Worm (Caenorhabditis elegans) whole organism, young adult: ENCODE measurements around the gene bud-31.
"Not testable (repeated sequence)": the region's sequence is repeated elsewhere in the genome, so short reads cannot be mapped to it uniquely, and the experiment has no call there.

ENCODE experiments used
- B0019.2 ChIP-seq: fragments of 200-800 bp; sonication (Bioruptor generic); conservative IDR thresholded peaks from 2 replicates; pipeline ENCODE4 v1.3.6; 2022; ENCODE audit warnings: missing genetic modification reagents, missing genetic modification characterization, missing compliant biosample characterization
- D2030.7 ChIP-seq: fragments of 200-800 bp; sonication (Bioruptor generic); IDR thresholded peaks from 2 replicates; pipeline ENCODE4 v1.3.6; 2022; ENCODE audit warnings: missing genetic modification reagents, missing genetic modification characterization, missing compliant biosample characterization
- F22D6.2 ChIP-seq: sonication (generic microtip); optimal IDR thresholded peaks from 2 replicates; lab custom pipeline; 2016; ENCODE audit warnings: mild to moderate bottlenecking, missing genetic modification characterization, missing compliant biosample characterization
- F39B2.1 ChIP-seq: fragments of 200-800 bp; sonication (Bioruptor generic); IDR thresholded peaks from 2 replicates; pipeline ENCODE4 v1.3.6; 2022; ENCODE audit warnings: missing genetic modification reagents, missing genetic modification characterization, missing compliant biosample characterization
- F52B5.7 ChIP-seq: sonication (generic microtip); optimal IDR thresholded peaks from 2 replicates; lab custom pipeline; 2016; ENCODE audit warnings: mild to moderate bottlenecking, missing genetic modification characterization, missing compliant biosample characterization
- F55B11.4 ChIP-seq: sonication (generic microtip); optimal IDR thresholded peaks from 2 replicates; lab custom pipeline; 2016; ENCODE audit warnings: missing compliant biosample characterization, missing genetic modification characterization, borderline replicate concordance; ENCODE audit not compliant: insufficient read depth
- K12H6.12 ChIP-seq: fragments of 200-800 bp; sonication (Bioruptor generic); optimal IDR thresholded peaks from 2 replicates; lab custom pipeline; 2018; ENCODE audit warnings: mild to moderate bottlenecking, missing genetic modification characterization, missing compliant biosample characterization
- T26A5.8 ChIP-seq: sonication (generic microtip); optimal IDR thresholded peaks from 2 replicates; lab custom pipeline; 2016; ENCODE audit warnings: missing genetic modification characterization, missing compliant biosample characterization
- Y67H2A.10 ChIP-seq: fragments of 200-800 bp; sonication (Bioruptor generic); conservative IDR thresholded peaks from 2 replicates; pipeline ENCODE4 v1.3.6; 2022; ENCODE audit warnings: missing genetic modification reagents, missing genetic modification characterization, missing compliant biosample characterization
- aptf-3 ChIP-seq: fragments of 200-800 bp; sonication (Bioruptor generic); IDR thresholded peaks from 2 replicates; pipeline ENCODE4 v1.3.6; 2022; ENCODE audit warnings: missing genetic modification characterization, missing compliant biosample characterization
- bed-1 ChIP-seq: fragments of 200-800 bp; sonication (Bioruptor generic); IDR thresholded peaks from 2 replicates; pipeline ENCODE4 v1.3.6; 2022; ENCODE audit warnings: missing genetic modification reagents, missing genetic modification characterization, missing compliant biosample characterization
- egrh-3 ChIP-seq: fragments of 200-800 bp; sonication (Bioruptor generic); IDR thresholded peaks from 2 replicates; pipeline ENCODE4 v1.3.6; 2022; ENCODE audit warnings: missing genetic modification reagents, missing genetic modification characterization, missing compliant biosample characterization
- hlh-26 ChIP-seq: fragments of 200-800 bp; sonication (Bioruptor generic); conservative IDR thresholded peaks from 2 replicates; pipeline ENCODE4 v1.3.6; 2022; ENCODE audit warnings: missing genetic modification reagents, missing genetic modification characterization, missing compliant biosample characterization
- hmg-1.2 ChIP-seq: fragments of 200-800 bp; sonication (Bioruptor generic); IDR thresholded peaks from 2 replicates; pipeline ENCODE4 v1.3.6; 2022; ENCODE audit warnings: missing genetic modification reagents, missing genetic modification characterization, missing compliant biosample characterization
- hrde-1 ChIP-seq: sonication (generic microtip); optimal IDR thresholded peaks from 2 replicates; lab custom pipeline; 2016; ENCODE audit warnings: missing genetic modification characterization, mild to moderate bottlenecking, missing compliant biosample characterization, moderate library complexity, missing genotype, missing genetic modification reagents, borderline replicate concordance
- lin-54 ChIP-seq: fragments of 200-800 bp; sonication (Bioruptor generic); optimal IDR thresholded peaks from 2 replicates; lab custom pipeline; 2018; ENCODE audit warnings: mild to moderate bottlenecking, missing genetic modification characterization, missing compliant biosample characterization
- lsl-1 ChIP-seq: fragments of 200-800 bp; sonication (Bioruptor generic); optimal IDR thresholded peaks from 2 replicates; lab custom pipeline; 2018; ENCODE audit warnings: mild to moderate bottlenecking, missing genetic modification characterization, moderate library complexity, missing compliant biosample characterization
- lsy-27 ChIP-seq: sonication (generic microtip); optimal IDR thresholded peaks from 2 replicates; lab custom pipeline; 2017; ENCODE audit warnings: missing genetic modification characterization, mild to moderate bottlenecking, missing compliant biosample characterization, antibody characterized with exemption, missing genotype, borderline replicate concordance; ENCODE audit not compliant: insufficient read depth
- madf-10 ChIP-seq: sonication (generic microtip); optimal IDR thresholded peaks from 2 replicates; lab custom pipeline; 2016; ENCODE audit warnings: mild to moderate bottlenecking, missing genetic modification characterization, missing compliant biosample characterization
- madf-6 ChIP-seq: fragments of 200-800 bp; sonication (Bioruptor generic); IDR thresholded peaks from 2 replicates; pipeline ENCODE4 v1.3.6; 2022; ENCODE audit warnings: missing genetic modification reagents, missing genetic modification characterization, missing compliant biosample characterization
- madf-8 ChIP-seq: fragments of 200-800 bp; sonication (Bioruptor generic); conservative IDR thresholded peaks from 2 replicates; pipeline ENCODE4 v1.3.6; 2022; ENCODE audit warnings: missing genetic modification reagents, missing genetic modification characterization, missing compliant biosample characterization
- mel-28 ChIP-seq: sonication (generic microtip); optimal IDR thresholded peaks from 2 replicates; lab custom pipeline; 2016; ENCODE audit warnings: borderline replicate concordance, mild to moderate bottlenecking, missing genetic modification characterization, missing compliant biosample characterization
- nfya-1 ChIP-seq: sonication (generic microtip); optimal IDR thresholded peaks from 2 replicates; lab custom pipeline; 2017; ENCODE audit warnings: antibody characterized with exemption, missing compliant biosample characterization, missing genetic modification characterization, borderline replicate concordance; ENCODE audit not compliant: insufficient read depth
- nfyb-1 ChIP-seq: fragments of 200-800 bp; sonication (Bioruptor generic); IDR thresholded peaks from 2 replicates; pipeline ENCODE4 v1.3.6; 2022; ENCODE audit warnings: missing genetic modification reagents, missing genetic modification characterization, missing compliant biosample characterization
- nhr-120 ChIP-seq: fragments of 200-800 bp; sonication (Bioruptor generic); IDR thresholded peaks from 2 replicates; pipeline ENCODE4 v1.3.6; 2022; ENCODE audit warnings: missing genetic modification characterization, missing compliant biosample characterization
- pbrm-1 ChIP-seq: fragments of 200-800 bp; sonication (Bioruptor generic); IDR thresholded peaks from 2 replicates; pipeline ENCODE4 v1.3.6; 2022; ENCODE audit warnings: missing genetic modification reagents, missing genetic modification characterization, missing compliant biosample characterization
- sdz-38 ChIP-seq: sonication (generic microtip); optimal IDR thresholded peaks from 2 replicates; lab custom pipeline; 2016; ENCODE audit warnings: missing genotype, missing genetic modification characterization, missing compliant biosample characterization
- sea-2 ChIP-seq: fragments of 200-800 bp; sonication (Bioruptor generic); IDR thresholded peaks from 2 replicates; pipeline ENCODE4 v1.3.6; 2022; ENCODE audit warnings: missing genetic modification characterization, missing compliant biosample characterization
- snpc-3.4 ChIP-seq: sonication (generic microtip); optimal IDR thresholded peaks from 2 replicates; lab custom pipeline; 2017; ENCODE audit warnings: missing genetic modification characterization, mild to moderate bottlenecking, missing compliant biosample characterization, antibody characterized with exemption, moderate library complexity, missing genotype, missing genetic modification reagents
- snpc-4 ChIP-seq, 5 experiments: fragments of 150-350 bp in 1 of 5; sonication (generic microtip) in 4 of 5; optimal IDR thresholded peaks; 2 replicates each; lab custom pipeline; 2014 to 2018; ENCODE audit warnings: missing genetic modification characterization in 5 of 5, missing biosample characterization in 3 of 5, antibody characterized with exemption in 2 of 5, mild to moderate bottlenecking in 2 of 5, missing compliant biosample characterization in 2 of 5, missing genotype in 2 of 5, moderate library complexity in 2 of 5, missing genetic modification reagents in 1 of 5
- sptf-2 ChIP-seq: fragments of 200-800 bp; sonication (Bioruptor generic); optimal IDR thresholded peaks from 2 replicates; lab custom pipeline; 2018; ENCODE audit warnings: mild to moderate bottlenecking, missing genetic modification characterization, missing compliant biosample characterization
- tbp1 ChIP-seq: fragments of 200-800 bp; sonication (Bioruptor generic); optimal IDR thresholded peaks from 2 replicates; lab custom pipeline; 2018; ENCODE audit warnings: mild to moderate bottlenecking, missing genetic modification characterization, missing compliant biosample characterization
- tlf-1 ChIP-seq: fragments of 200-800 bp; sonication (Bioruptor generic); optimal IDR thresholded peaks from 2 replicates; lab custom pipeline; 2018; ENCODE audit warnings: mild to moderate bottlenecking, missing genetic modification characterization, missing compliant biosample characterization
- unc-62 ChIP-seq: fragments of 150-350 bp; optimal IDR thresholded peaks from 2 replicates; lab custom pipeline; 2014; ENCODE audit warnings: missing biosample characterization, missing genetic modification reagents, missing genetic modification characterization
- ztf-25 ChIP-seq: fragments of 200-800 bp; sonication (Bioruptor generic); IDR thresholded peaks from 2 replicates; pipeline ENCODE4 v1.3.6; 2022; ENCODE audit warnings: missing genetic modification reagents, missing genetic modification characterization, missing compliant biosample characterization
- ztf-28 ChIP-seq: fragments of 200-800 bp; sonication (Bioruptor generic); IDR thresholded peaks from 2 replicates; pipeline ENCODE4 v1.3.6; 2022; ENCODE audit warnings: missing genetic modification reagents, missing genetic modification characterization, missing compliant biosample characterization
- ztf-3 ChIP-seq: fragments of 200-800 bp; sonication (Bioruptor generic); optimal IDR thresholded peaks from 2 replicates; lab custom pipeline; 2018; ENCODE audit warnings: mild to moderate bottlenecking, missing genetic modification characterization, missing compliant biosample characterization
- ztf-6 ChIP-seq: fragments of 200-800 bp; sonication (Bioruptor generic); IDR thresholded peaks from 2 replicates; pipeline ENCODE4 v1.3.6; 2022; ENCODE audit warnings: missing genetic modification reagents, missing genetic modification characterization, missing compliant biosample characterization

bud-31 gene

ce11 chrIII:9682729-9683128 lies 13.6 kb downstream of the bud-31 start, which contains the start of gene C07A9.5:
Gene C07A9.5 (minus strand): TSS chrIII:9682829.
- TF ChIP-seq lsl-1 (GFP tag; lab: Kevin White, UChicago); ztf-3 (GFP tag; lab: Kevin White, UChicago); snpc-3.4 (tag; lab: Kevin White, UChicago): not testable (repeated sequence)

- not testable (repeated sequence) for TF ChIP-seq lin-54 (GFP tag; lab: Kevin White, UChicago); madf-8 (GFP tag; lab: Robert Waterston, UW); egrh-3 (GFP tag; lab: Robert Waterston, UW)
Observed at ce11 chrIII:9681206-9681605, 15.1 kb downstream of the bud-31 start, which contains the start of gene C07A9.13. Gene C07A9.13 (minus strand): TSS chrIII:9681306.

- no peak for TF ChIP-seq K12H6.12 (tag; lab: Kevin White, UChicago)
- TF ChIP-seq F39B2.1 (GFP tag; lab: Robert Waterston, UW) = no peak
- no peak for TF ChIP-seq nfyb-1
- no peak for TF ChIP-seq hlh-26 (GFP tag; lab: Robert Waterston, UW)
- no peak for TF ChIP-seq hmg-1.2 (GFP tag; lab: Robert Waterston, UW)
- TF ChIP-seq lin-54 (GFP tag; lab: Kevin White, UChicago) = no peak
- TF ChIP-seq snpc-3.4 (tag; lab: Kevin White, UChicago) = no peak
- TF ChIP-seq sea-2 = no peak
Observed at ce11 chrIII:9678819-9679218, 17.5 kb downstream of the bud-31 start, which contains the start of gene ugt-60. Gene ugt-60 (minus strand): TSS chrIII:9679051.

DNA sequence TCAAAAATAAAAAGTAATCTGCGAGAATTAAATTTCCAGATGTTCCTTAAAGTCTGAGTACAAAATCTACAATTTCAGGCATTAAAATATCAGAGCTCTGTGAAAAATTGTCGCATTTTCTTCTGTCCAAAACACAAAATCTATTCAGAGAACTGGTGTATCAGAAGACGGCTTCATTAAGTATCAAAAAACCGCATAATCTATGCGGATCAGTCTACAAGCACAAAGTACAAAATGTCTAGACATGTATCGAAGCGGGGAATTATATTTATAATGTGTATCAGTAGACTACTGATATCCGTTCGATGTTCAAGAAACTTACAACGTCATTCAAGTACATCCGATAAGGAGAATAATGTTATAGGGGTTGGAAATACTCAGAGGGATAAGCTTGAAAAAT lies 26.8 kb downstream of the bud-31 start:
- no peak for TF ChIP-seq mel-28

DNA sequence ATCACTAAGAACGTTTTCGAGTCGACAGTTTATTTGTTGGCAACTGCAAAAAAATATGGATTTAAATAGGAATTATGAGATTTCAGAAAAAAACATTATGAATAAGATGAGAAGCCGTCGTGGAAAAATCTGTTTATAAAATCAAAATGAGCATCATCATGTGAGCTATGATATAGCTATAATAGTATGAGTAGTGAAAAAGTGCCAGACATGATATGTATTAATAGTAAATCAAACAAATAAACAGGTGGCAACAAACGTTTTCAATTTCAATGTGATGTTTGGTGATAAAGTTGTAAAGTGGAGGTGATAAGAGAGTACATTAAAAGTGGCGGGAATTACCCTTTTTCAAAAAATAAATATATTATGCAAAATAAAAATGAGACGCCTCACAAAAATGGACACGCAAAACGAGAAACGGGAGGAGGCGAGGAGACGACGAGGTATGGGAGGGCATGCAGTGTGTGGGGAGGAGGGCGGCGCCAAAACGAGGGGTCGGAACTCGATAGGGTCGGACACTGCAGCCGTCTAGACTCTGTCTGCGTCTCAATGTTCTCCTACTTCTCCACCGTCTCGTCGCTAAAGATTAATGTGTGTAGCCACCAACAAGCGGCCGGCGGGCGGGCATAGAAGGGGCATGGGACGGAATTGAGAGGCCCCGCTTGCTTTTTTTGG lies 28.6 kb downstream of the bud-31 start, which contains the start of gene C07A9.9:
Gene C07A9.9, minus strand, starts transcription at position 51 of the 675 bp plus-strand sequence.
- TF ChIP-seq Y67H2A.10 (GFP tag; lab: Robert Waterston, UW) (no peak), ztf-25 (GFP tag; lab: Robert Waterston, UW) (no peak), lsl-1 (GFP tag; lab: Kevin White, UChicago) (no peak), madf-10 (tag; lab: Kevin White, UChicago) (no peak), sdz-38 (tag; lab: Kevin White, UChicago) (no peak), bed-1 (no peak), sptf-2 (GFP tag; lab: Kevin White, UChicago) (no peak), aptf-3 (GFP tag; lab: Robert Waterston, UW) (no peak), lsy-27 (no peak), D2030.7 (GFP tag; lab: Robert Waterston, UW) (no peak), tlf-1 (GFP tag; lab: Kevin White, UChicago) (no peak), ztf-3 (GFP tag; lab: Kevin White, UChicago) (no peak), madf-6 (GFP tag; lab: Robert Waterston, UW) (no peak), nhr-120 (GFP tag; lab: Robert Waterston, UW) (no peak), hrde-1 (no peak), ztf-28 (GFP tag; lab: Robert Waterston, UW) (no peak), snpc-4 (GFP tag; optimal IDR thresholded peaks at IDR 0.05; lab: Kevin White, UChicago) (no peak), snpc-4 (tag; optimal IDR thresholded peaks at IDR 0.05; lab: Kevin White, UChicago) (peak in 2 of 4 experiments; percentile 23 to 35), F52B5.7 (tag; lab: Kevin White, UChicago) (no peak), lin-54 (GFP tag; lab: Kevin White, UChicago) (no peak), unc-62 (GFP tag; lab: Kevin White, UChicago) (no peak), B0019.2 (GFP tag; lab: Robert Waterston, UW) (no peak), nfya-1 (no peak), pbrm-1 (GFP tag; lab: Robert Waterston, UW) (no peak), tbp1 (GFP tag; lab: Kevin White, UChicago) (no peak), T26A5.8 (no peak), F55B11.4 (tag; lab: Kevin White, UChicago) (no peak), ztf-6 (GFP tag; lab: Robert Waterston, UW) (0 out of 2 replicates have a peak, but pooled peaks have one; percentile 49), F22D6.2 (tag; lab: Kevin White, UChicago) (no peak)
